Worm (Caenorhabditis elegans): Measurements from ENCODE around the gene unc-85.

- TF ChIP-seq ama-1 (optimal IDR thresholded peaks at IDR 0.05) (no peak), ets-7 (tag; optimal IDR thresholded peaks at IDR 0.05) (no peak)
Observed at ce11 chrII:4677916-4678315, 24.0 kb upstream of the unc-85 start, which contains the start of gene T05A7.1.
